Fruit fly (Drosophila melanogaster): ENCODE measurements around the gene CG13040.

DNA sequence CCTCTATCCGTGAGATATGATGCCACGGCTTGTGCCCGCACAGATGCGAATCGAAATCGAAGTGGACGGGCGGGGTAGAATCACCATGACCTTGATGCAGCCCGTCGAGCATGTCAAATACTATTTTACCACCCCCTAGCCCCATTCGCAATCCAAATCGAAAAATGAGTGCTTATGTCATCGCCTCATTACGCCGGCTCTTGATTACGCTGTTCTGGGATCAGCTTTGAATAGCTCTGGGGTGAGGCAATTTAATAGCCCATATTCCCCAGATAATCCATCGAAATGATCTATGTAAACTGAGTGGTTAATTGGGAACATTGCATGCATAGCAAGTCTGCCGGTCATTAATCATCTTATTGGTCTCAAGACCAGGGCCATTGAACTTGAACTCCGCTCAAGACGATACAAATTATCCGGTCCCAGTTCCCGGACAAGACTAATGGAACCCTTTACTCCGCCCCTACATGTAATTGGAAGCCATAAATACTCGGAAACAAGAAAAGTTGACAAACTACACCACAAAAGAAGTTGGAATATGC lies 30.7 kb upstream of the CG13040 start:
- no peak for TF ChIP-seq CG8478 (optimal IDR thresholded peaks at IDR 0.05)
- TF ChIP-seq CTCF (optimal IDR thresholded peaks at IDR 0.05), result no peak

Measured in S2 (cell line).